Fruit fly (Drosophila melanogaster): Measurements from ENCODE around the gene CG9393.

- TF ChIP-seq bab1 (GFP tag; optimal IDR thresholded peaks at IDR 0.05) (peak; percentile 40), kay (GFP tag; ENCODE audit: borderline replicate concordance) (peak; percentile 91), CG5204 (GFP tag; optimal IDR thresholded peaks at IDR 0.05) (no peak), CG14711 (tag; optimal IDR thresholded peaks at IDR 0.05) (peak; percentile 86), cnc (optimal IDR thresholded peaks at IDR 0.05) (no peak), tj (GFP tag; optimal IDR thresholded peaks at IDR 0.05) (peak; percentile 50), CG33017 (tag; optimal IDR thresholded peaks at IDR 0.05) (peak; percentile 92), Hr96 (GFP tag; optimal IDR thresholded peaks at IDR 0.05) (peak; percentile 94), CG11617 (GFP tag; optimal IDR thresholded peaks at IDR 0.05) (peak; percentile 60)
Observed at dm6 chr3R:9527907-9528842, 35.3 kb downstream of the CG9393 start.
